Worm (Caenorhabditis elegans) whole organism, L1 larva: ENCODE results near the gene H35N09.1.

Experiments
- C04F5.9 ChIP-seq: sonication (generic microtip); optimal IDR thresholded peaks from 2 replicates; lab custom pipeline; 2016; ENCODE audit warnings: missing genetic modification characterization, missing compliant biosample characterization
- C16A3.4 ChIP-seq: fragments of 150-350 bp; optimal IDR thresholded peaks from 2 replicates; lab custom pipeline; 2014; ENCODE audit warnings: missing biosample characterization, missing genetic modification characterization
- C34B4.2 ChIP-seq: sonication (generic microtip); optimal IDR thresholded peaks from 2 replicates; lab custom pipeline; 2017; ENCODE audit warnings: mild to moderate bottlenecking, missing genetic modification characterization, missing compliant biosample characterization
- aly-2 ChIP-seq: fragments of 150-350 bp; optimal IDR thresholded peaks from 2 replicates; lab custom pipeline; 2014; ENCODE audit warnings: missing biosample characterization, missing genetic modification characterization
- blmp-1 ChIP-seq: fragments of 150-350 bp; optimal IDR thresholded peaks from 2 replicates; lab custom pipeline; 2014; ENCODE audit warnings: missing biosample characterization, missing genetic modification characterization
- ceh-63 ChIP-seq: fragments of 200-800 bp; sonication (Bioruptor generic); optimal IDR thresholded peaks from 2 replicates; lab custom pipeline; 2018; ENCODE audit warnings: mild to moderate bottlenecking, missing genetic modification characterization, missing compliant biosample characterization
- ceh-88 ChIP-seq: fragments of 200-800 bp; sonication (Bioruptor generic); IDR thresholded peaks from 2 replicates; pipeline ENCODE4 v1.3.6; 2022; ENCODE audit warnings: missing genetic modification characterization, missing compliant biosample characterization
- dpl-1 ChIP-seq, 3 experiments: fragments of 150-350 bp in 2 of 3; sonication (generic microtip) in 1 of 3; optimal IDR thresholded peaks; 2 replicates each; lab custom pipeline; 2014 to 2017; ENCODE audit warnings: missing biosample characterization in 3 of 3, missing genetic modification characterization in 3 of 3, missing genetic modification reagents in 3 of 3
- efl-1 ChIP-seq, 4 experiments: fragments of 150-350 bp; optimal IDR thresholded peaks in 3 of 4; peaks in 1 of 4; 1 replicate in 1 of 4; 2 replicates in 3 of 4; lab custom pipeline; 2014; ENCODE audit warnings: missing biosample characterization in 2 of 4, missing genetic modification characterization in 2 of 4, missing genetic modification reagents in 2 of 4
- efl-3 ChIP-seq: fragments of 200-800 bp; sonication (Bioruptor generic); optimal IDR thresholded peaks from 2 replicates; lab custom pipeline; 2018; ENCODE audit warnings: mild to moderate bottlenecking, missing genetic modification characterization, missing compliant biosample characterization
- egl-27 ChIP-seq, 2 experiments: fragments of 150-350 bp in 1 of 2; sonication (generic microtip); optimal IDR thresholded peaks; 3 replicates each; lab custom pipeline; 2017 to 2018; ENCODE audit warnings: missing biosample characterization in 2 of 2, missing genetic modification characterization in 2 of 2, missing genetic modification reagents in 2 of 2
- elt-3 ChIP-seq, 6 experiments: fragments of 150-350 bp in 1 of 6; sonication (generic microtip); optimal IDR thresholded peaks; 2 replicates each; lab custom pipeline; 2017 to 2018; ENCODE audit warnings: missing biosample characterization in 6 of 6, missing genetic modification characterization in 6 of 6, inconsistent platforms in 1 of 6
- ets-5 ChIP-seq: fragments of 200-800 bp; sonication (Bioruptor generic); IDR thresholded peaks from 2 replicates; pipeline ENCODE4 v1.3.6; 2022; ENCODE audit warnings: missing genetic modification characterization, missing compliant biosample characterization
- fkh-8 ChIP-seq: sonication (generic microtip); optimal IDR thresholded peaks from 2 replicates; lab custom pipeline; 2016; ENCODE audit warnings: mild to moderate bottlenecking, missing genetic modification characterization, missing compliant biosample characterization
- hlh-17 ChIP-seq: fragments of 200-800 bp; sonication (Bioruptor generic); optimal IDR thresholded peaks from 2 replicates; lab custom pipeline; 2018; ENCODE audit warnings: missing genetic modification characterization, mild to moderate bottlenecking, missing compliant biosample characterization, moderate library complexity, borderline replicate concordance
- hlh-4 ChIP-seq: sonication (generic microtip); optimal IDR thresholded peaks from 2 replicates; lab custom pipeline; 2016; ENCODE audit warnings: mild to moderate bottlenecking, missing genetic modification characterization, missing compliant biosample characterization
- lin-14 ChIP-seq: fragments of 200-800 bp; sonication (Bioruptor generic); optimal IDR thresholded peaks from 2 replicates; lab custom pipeline; 2018; ENCODE audit warnings: mild to moderate bottlenecking, missing genetic modification characterization, moderate library complexity, missing compliant biosample characterization
- lin-35 ChIP-seq, 2 experiments: fragments of 150-350 bp; optimal IDR thresholded peaks; 2 replicates each; lab custom pipeline; 2014; ENCODE audit warnings: missing biosample characterization in 2 of 2, missing genetic modification characterization in 2 of 2, missing genetic modification reagents in 2 of 2
- lin-39 ChIP-seq: fragments of 150-350 bp; optimal IDR thresholded peaks from 2 replicates; lab custom pipeline; 2014; ENCODE audit warnings: missing biosample characterization, missing genetic modification reagents, missing genetic modification characterization
- lir-3 ChIP-seq: sonication (generic microtip); optimal IDR thresholded peaks from 2 replicates; lab custom pipeline; 2016; ENCODE audit warnings: mild to moderate bottlenecking, missing genetic modification characterization, moderate library complexity, missing compliant biosample characterization; ENCODE audit not compliant: poor library complexity
- mab-9 ChIP-seq: fragments of 200-800 bp; sonication (Bioruptor generic); IDR thresholded peaks from 2 replicates; pipeline ENCODE4 v1.3.6; 2022; ENCODE audit warnings: missing genetic modification reagents, missing genetic modification characterization, missing compliant biosample characterization
- mdl-1 ChIP-seq, 2 experiments: fragments of 150-350 bp; optimal IDR thresholded peaks; 2 replicates each; lab custom pipeline; 2014 to 2017; ENCODE audit warnings: missing biosample characterization in 2 of 2, missing genetic modification characterization in 2 of 2, inconsistent platforms in 1 of 2
- mep-1 ChIP-seq: fragments of 150-350 bp; optimal IDR thresholded peaks from 2 replicates; lab custom pipeline; 2014; ENCODE audit warnings: missing biosample characterization, missing genetic modification characterization
- nhr-11 ChIP-seq: fragments of 150-350 bp; optimal IDR thresholded peaks from 2 replicates; lab custom pipeline; 2014; ENCODE audit warnings: missing biosample characterization, missing genetic modification characterization
- nhr-12 ChIP-seq: sonication (generic microtip); optimal IDR thresholded peaks from 2 replicates; lab custom pipeline; 2017; ENCODE audit warnings: missing biosample characterization, missing genetic modification characterization
- nhr-19 ChIP-seq: fragments of 200-800 bp; sonication (Bioruptor generic); conservative IDR thresholded peaks from 2 replicates; pipeline ENCODE4 v1.3.6; 2022; ENCODE audit warnings: missing genetic modification characterization, missing compliant biosample characterization
- nhr-20 ChIP-seq: sonication (generic microtip); optimal IDR thresholded peaks from 2 replicates; lab custom pipeline; 2016; ENCODE audit warnings: mild to moderate bottlenecking, missing genetic modification characterization, missing compliant biosample characterization
- nhr-47 ChIP-seq: sonication (generic microtip); optimal IDR thresholded peaks from 2 replicates; lab custom pipeline; 2016; ENCODE audit warnings: mild to moderate bottlenecking, missing genetic modification characterization, moderate library complexity, missing compliant biosample characterization
- nhr-71 ChIP-seq: sonication (generic microtip); optimal IDR thresholded peaks from 2 replicates; lab custom pipeline; 2016; ENCODE audit warnings: mild to moderate bottlenecking, missing genetic modification characterization, moderate library complexity, missing compliant biosample characterization
- nhr-77 ChIP-seq: fragments of 150-350 bp; optimal IDR thresholded peaks from 2 replicates; lab custom pipeline; 2014; ENCODE audit warnings: missing biosample characterization, missing genetic modification characterization
- nhr-84 ChIP-seq: sonication (generic microtip); optimal IDR thresholded peaks from 2 replicates; lab custom pipeline; 2017; ENCODE audit warnings: missing biosample characterization, missing genetic modification characterization
- nhr-85 ChIP-seq: sonication (generic microtip); peaks from one replicate; lab custom pipeline; 2016; ENCODE audit warnings: missing genetic modification characterization, inconsistent platforms, missing compliant biosample characterization
- nhr-90 ChIP-seq: sonication (generic microtip); optimal IDR thresholded peaks from 2 replicates; lab custom pipeline; 2016; ENCODE audit warnings: mild to moderate bottlenecking, missing genetic modification characterization, missing compliant biosample characterization; ENCODE audit not compliant: poor library complexity
- pag-3 ChIP-seq: sonication (generic microtip); optimal IDR thresholded peaks from 2 replicates; lab custom pipeline; 2017; ENCODE audit warnings: missing genetic modification characterization, mild to moderate bottlenecking, missing compliant biosample characterization, antibody characterized with exemption, borderline replicate concordance; ENCODE audit not compliant: insufficient read depth
- snpc-4 ChIP-seq: fragments of 150-350 bp; optimal IDR thresholded peaks from 2 replicates; lab custom pipeline; 2014; ENCODE audit warnings: missing biosample characterization, missing genetic modification characterization
- sox-4 ChIP-seq: sonication (generic microtip); optimal IDR thresholded peaks from 2 replicates; lab custom pipeline; 2016; ENCODE audit warnings: missing genetic modification characterization, missing compliant biosample characterization
- sup-37 ChIP-seq: fragments of 200-800 bp; sonication (Bioruptor generic); optimal IDR thresholded peaks from 2 replicates; lab custom pipeline; 2018; ENCODE audit warnings: mild to moderate bottlenecking, missing genetic modification characterization, missing compliant biosample characterization
- unc-86 ChIP-seq: sonication (generic microtip); optimal IDR thresholded peaks from 2 replicates; lab custom pipeline; 2016; ENCODE audit warnings: missing genetic modification characterization, missing compliant biosample characterization
- zag-1 ChIP-seq: fragments of 150-350 bp; optimal IDR thresholded peaks from 2 replicates; lab custom pipeline; 2014; ENCODE audit warnings: missing biosample characterization, missing genetic modification characterization
- zip-4 ChIP-seq: fragments of 200-800 bp; sonication (Bioruptor generic); optimal IDR thresholded peaks from 2 replicates; lab custom pipeline; 2018; ENCODE audit warnings: mild to moderate bottlenecking, missing genetic modification characterization, moderate library complexity, missing compliant biosample characterization
- ztf-11 ChIP-seq, 2 experiments: sonication (generic microtip); optimal IDR thresholded peaks; 2 replicates each; lab custom pipeline; 2016 to 2017; ENCODE audit warnings: missing genetic modification characterization in 2 of 2, missing biosample characterization in 1 of 2, missing compliant biosample characterization in 1 of 2
- ztf-4 ChIP-seq: fragments of 150-350 bp; optimal IDR thresholded peaks from 2 replicates; lab custom pipeline; 2014; ENCODE audit warnings: missing biosample characterization, missing genetic modification characterization

Gene H35N09.1

DNA sequence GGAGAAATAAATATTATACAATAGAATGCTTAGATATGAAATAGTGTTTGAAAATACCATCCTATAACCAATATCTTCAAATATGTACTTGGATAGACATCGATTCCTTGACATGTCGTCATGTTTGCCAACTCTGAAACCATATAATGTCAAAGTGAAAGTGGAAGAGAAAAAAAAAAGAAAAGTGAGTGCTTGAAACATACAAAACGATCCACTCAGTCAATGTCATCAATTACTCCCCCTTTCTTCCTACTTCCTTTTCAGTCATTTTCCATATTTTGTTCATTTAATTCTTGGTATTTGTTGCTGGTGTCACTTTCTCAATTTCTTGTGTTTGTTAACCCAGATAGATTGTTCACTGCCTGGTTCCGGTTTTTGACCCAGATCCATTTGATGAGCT, 24.9 kb upstream of the H35N09.1 start, which contains the start of gene F18E9.4:
Gene F18E9.4 (plus strand): TSS at position 301 of the 400 bp plus-strand sequence.
- TF ChIP-seq nhr-85 (tag; lab: Kevin White, UChicago) (no peak), ceh-88 (no peak), lin-39 (tag; lab: Kevin White, UChicago) (no peak), aly-2 (no peak), egl-27 (tag; optimal IDR thresholded peaks at IDR 0.05; lab: Kevin White, UChicago) (no peak), lin-35 (GFP tag; optimal IDR thresholded peaks at IDR 0.05; lab: Kevin White, UChicago) (no peak), zip-4 (GFP tag; lab: Kevin White, UChicago) (no peak), mdl-1 (tag; optimal IDR thresholded peaks at IDR 0.05; lab: Kevin White, UChicago) (no peak), C34B4.2 (tag; lab: Kevin White, UChicago) (no peak), nhr-84 (no peak), unc-86 (tag; lab: Kevin White, UChicago) (no peak), efl-3 (GFP tag; lab: Kevin White, UChicago) (no peak), nhr-71 (tag; lab: Kevin White, UChicago) (no peak), nhr-47 (tag; lab: Kevin White, UChicago) (no peak), sox-4 (tag; lab: Kevin White, UChicago) (no peak), C04F5.9 (tag; lab: Kevin White, UChicago) (no peak)
- TF ChIP-seq, all 84 proteins: peak for 0

DNA sequence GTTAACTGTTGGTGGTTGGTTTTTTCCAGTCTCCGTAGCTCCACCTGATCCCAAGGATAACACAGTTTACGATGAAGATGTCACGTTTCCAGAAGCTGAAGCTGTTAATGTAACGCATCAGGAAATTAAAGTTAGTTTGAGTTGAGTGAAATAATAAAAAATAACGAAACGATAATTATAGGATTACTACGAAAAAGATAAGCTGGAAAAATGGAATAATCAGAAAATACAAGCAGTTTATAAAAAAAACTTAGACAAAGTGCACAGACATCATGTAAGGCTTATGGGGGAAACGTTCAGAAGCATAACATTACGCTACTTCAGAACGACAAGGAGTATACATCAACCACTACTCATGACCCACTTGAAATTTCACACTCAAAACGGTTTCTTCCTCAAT, 23.7 kb upstream of the H35N09.1 start, which contains the start of gene F18E9.8:
Gene F18E9.8 (minus strand): TSS at position 101 of the 400 bp plus-strand sequence.
- TF ChIP-seq efl-1 (optimal IDR thresholded peaks at IDR 0.05; lab: Kevin White, UChicago) = no peak
- TF ChIP-seq efl-1 (GFP tag; optimal IDR thresholded peaks at IDR 0.05 in 1 of 2; lab: Kevin White, UChicago) = no peak
- no peak for TF ChIP-seq pag-3
- no peak for TF ChIP-seq sup-37 (GFP tag; lab: Kevin White, UChicago)
- TF ChIP-seq nhr-11 (tag; lab: Kevin White, UChicago) = no peak
- TF ChIP-seq nhr-90 (tag; lab: Kevin White, UChicago) = no peak
- no peak for TF ChIP-seq efl-3 (GFP tag; lab: Kevin White, UChicago)
- no peak for TF ChIP-seq C34B4.2 (tag; lab: Kevin White, UChicago)
- no peak for TF ChIP-seq nhr-20 (tag; lab: Kevin White, UChicago)

DNA sequence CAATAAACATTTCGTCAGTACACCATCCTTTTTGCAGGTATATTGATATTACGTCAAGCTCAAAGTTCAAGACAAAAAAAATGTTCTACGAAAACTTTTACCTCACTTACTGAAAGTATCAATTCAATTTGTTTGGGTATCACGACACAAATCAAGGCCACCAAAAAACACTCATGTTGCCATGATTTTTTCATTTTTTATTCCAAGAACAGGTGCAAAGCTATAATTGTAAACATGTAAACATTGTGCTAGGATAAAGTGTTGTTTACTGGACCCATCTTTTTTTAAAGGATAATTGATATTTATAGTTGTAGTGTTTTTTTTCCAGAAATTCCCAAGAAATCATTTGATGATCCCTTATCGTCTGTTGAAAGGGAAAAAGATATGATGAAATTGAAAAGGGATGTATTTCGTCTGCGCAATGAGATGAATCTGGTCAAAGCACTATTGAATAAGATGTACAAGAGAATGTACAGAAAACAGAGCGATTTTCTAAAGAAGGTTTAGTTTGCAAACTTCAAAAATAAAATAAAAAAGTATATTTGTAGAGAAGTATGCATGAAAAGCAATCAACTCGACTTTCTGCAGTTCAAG, 22.3 kb upstream of the H35N09.1 start:
- TF ChIP-seq hlh-4 (tag; lab: Kevin White, UChicago) = peak; percentile 86
- TF ChIP-seq lin-14 (GFP tag; lab: Kevin White, UChicago) = peak; percentile 36
- peak; percentile 33 for TF ChIP-seq nhr-47 (tag; lab: Kevin White, UChicago)
- TF ChIP-seq elt-3 (tag; optimal IDR thresholded peaks at IDR 0.05; lab: Kevin White, UChicago) = no peak
- peak; percentile 43 for TF ChIP-seq nhr-71 (tag; lab: Kevin White, UChicago)
- TF ChIP-seq blmp-1 (tag; lab: Kevin White, UChicago) = peak; percentile 90
- peak; percentile 41 for TF ChIP-seq nhr-20 (tag; lab: Kevin White, UChicago)
- TF ChIP-seq nhr-85 (tag; lab: Kevin White, UChicago) = peak; percentile 55
- 0 out of 2 replicates have a peak, but pooled peaks have one; percentile 19 for TF ChIP-seq nhr-19 (GFP tag; lab: Robert Waterston, UW)
- no peak for TF ChIP-seq ceh-88
- no peak for TF ChIP-seq zag-1 (tag; lab: Kevin White, UChicago)

DNA sequence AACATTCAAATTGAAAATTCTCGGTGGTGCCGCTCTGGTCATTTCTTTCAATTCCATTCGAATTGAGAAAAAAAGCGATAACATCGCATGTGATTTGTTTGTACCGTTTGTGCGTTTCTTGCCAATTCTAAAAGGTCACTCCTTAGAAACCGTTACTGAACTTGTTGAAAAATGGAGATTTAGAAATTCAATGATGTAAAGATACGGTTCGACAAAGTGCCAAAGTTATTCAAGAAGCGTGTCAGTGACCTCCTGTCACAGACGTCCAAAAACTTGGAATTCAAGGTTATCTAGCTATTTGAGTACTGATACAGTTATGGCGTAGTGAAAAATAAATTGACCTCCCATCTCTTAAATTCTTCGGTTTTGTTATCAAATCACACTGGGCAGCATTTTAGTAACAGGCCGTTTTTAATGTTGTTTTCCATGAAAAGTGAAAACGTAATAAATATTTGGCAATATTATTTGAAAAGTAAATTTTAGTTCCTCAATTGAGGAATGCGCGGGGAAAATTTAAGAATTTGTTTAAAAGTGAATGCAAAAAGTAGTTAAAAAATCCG, 20.2 kb upstream of the H35N09.1 start:
- TF ChIP-seq ceh-88 = no peak
- TF ChIP-seq ztf-11 (tag; optimal IDR thresholded peaks at IDR 0.05; lab: Kevin White, UChicago) = no peak
- peak in 1 of 6 experiments; percentile 19 for TF ChIP-seq elt-3 (tag; optimal IDR thresholded peaks at IDR 0.05; lab: Kevin White, UChicago)
- no peak for TF ChIP-seq egl-27 (tag; optimal IDR thresholded peaks at IDR 0.05; lab: Kevin White, UChicago)
- no peak for TF ChIP-seq lir-3 (tag; lab: Kevin White, UChicago)
- no peak for TF ChIP-seq dpl-1 (GFP tag; optimal IDR thresholded peaks at IDR 0.05; lab: Kevin White, UChicago)
- TF ChIP-seq mab-9 = no peak
- TF ChIP-seq hlh-17 (GFP tag; lab: Kevin White, UChicago) = no peak
- no peak for TF ChIP-seq nhr-12 (tag; lab: Kevin White, UChicago)
- no peak for TF ChIP-seq C34B4.2 (tag; lab: Kevin White, UChicago)
- TF ChIP-seq snpc-4 (tag; lab: Kevin White, UChicago) = no peak
- no peak for TF ChIP-seq nhr-77 (tag; lab: Kevin White, UChicago)
- peak; percentile 21 for TF ChIP-seq nhr-20 (tag; lab: Kevin White, UChicago)
- peak; percentile 36 for TF ChIP-seq mep-1 (tag; lab: Kevin White, UChicago)
- no peak for TF ChIP-seq fkh-8 (tag; lab: Kevin White, UChicago)
- no peak for TF ChIP-seq ztf-4 (tag; lab: Kevin White, UChicago)
- no peak for TF ChIP-seq ceh-63 (GFP tag; lab: Kevin White, UChicago)
- no peak for TF ChIP-seq nhr-47 (tag; lab: Kevin White, UChicago)
- TF ChIP-seq C16A3.4 (tag; lab: Kevin White, UChicago) = no peak
- TF ChIP-seq ets-5 (GFP tag; lab: Robert Waterston, UW) = no peak
- 0 out of 2 replicates have a peak, but pooled peaks have one; percentile 2 for TF ChIP-seq nhr-19 (GFP tag; lab: Robert Waterston, UW)
